Fruit fly (Drosophila melanogaster) whole organism, prepupa: Measurements from ENCODE around the gene Ctr1A.

Experiments used
- CG10631 ChIP-seq: fragments of 200-800 bp; sonication (Bioruptor generic); optimal IDR thresholded peaks from 2 replicates; lab custom pipeline; 2016; ENCODE audit warnings: missing biosample characterization, missing genetic modification characterization
- CG10669 ChIP-seq: fragments of 200-800 bp; sonication (Bioruptor generic); optimal IDR thresholded peaks from 3 replicates; lab custom pipeline; 2018; ENCODE audit warnings: missing biosample characterization, mild to moderate bottlenecking, missing genetic modification characterization, moderate library complexity
- CG11294 ChIP-seq: fragments of 200-800 bp; sonication (Bioruptor generic); IDR thresholded peaks from 2 replicates; pipeline ENCODE4 v1.3.6; 2022; ENCODE audit warnings: missing biosample characterization, missing genetic modification characterization
- CG11902 ChIP-seq: fragments of 200-800 bp; sonication (Bioruptor generic); optimal IDR thresholded peaks from 3 replicates; lab custom pipeline; 2016; ENCODE audit warnings: missing biosample characterization, missing genetic modification characterization
- CG1621 ChIP-seq: fragments of 200-800 bp; sonication (Bioruptor generic); optimal IDR thresholded peaks from 3 replicates; lab custom pipeline; 2018; ENCODE audit warnings: missing biosample characterization, mild to moderate bottlenecking, missing genetic modification characterization
- CG16779 ChIP-seq: fragments of 200-800 bp; sonication (Bioruptor generic); optimal IDR thresholded peaks from 3 replicates; lab custom pipeline; 2017; ENCODE audit warnings: missing biosample characterization, mild to moderate bottlenecking, missing genetic modification characterization
- CG31627 ChIP-seq: fragments of 200-800 bp; sonication (Bioruptor generic); optimal IDR thresholded peaks from 3 replicates; lab custom pipeline; 2016; ENCODE audit warnings: missing biosample characterization, missing genetic modification characterization
- CG34406 ChIP-seq: fragments of 200-800 bp; sonication (Bioruptor generic); optimal IDR thresholded peaks from 3 replicates; lab custom pipeline; 2016; ENCODE audit warnings: missing biosample characterization, missing genetic modification characterization
- CG3919 ChIP-seq: fragments of 200-800 bp; sonication (Bioruptor generic); optimal IDR thresholded peaks from 3 replicates; lab custom pipeline; 2016; ENCODE audit warnings: missing biosample characterization, missing genetic modification characterization
- CG4318 ChIP-seq: fragments of 200-800 bp; sonication (Bioruptor generic); optimal IDR thresholded peaks from 3 replicates; lab custom pipeline; 2017; ENCODE audit warnings: missing biosample characterization, mild to moderate bottlenecking, missing genetic modification characterization
- CG6163 ChIP-seq: fragments of 200-800 bp; sonication (Bioruptor generic); IDR thresholded peaks from 3 replicates; pipeline ENCODE4 v1.3.6; 2022; ENCODE audit warnings: missing biosample characterization, missing genetic modification characterization
- CG6276 ChIP-seq: fragments of 200-800 bp; sonication (Bioruptor generic); optimal IDR thresholded peaks from 2 replicates; lab custom pipeline; 2017; ENCODE audit warnings: missing biosample characterization, mild to moderate bottlenecking, missing genetic modification characterization
- CG6854 ChIP-seq: fragments of 200-800 bp; sonication (Bioruptor generic); optimal IDR thresholded peaks from 2 replicates; lab custom pipeline; 2017; ENCODE audit warnings: missing biosample characterization, mild to moderate bottlenecking, missing genetic modification characterization
- CG7368 ChIP-seq: fragments of 200-800 bp; sonication (Bioruptor generic); optimal IDR thresholded peaks from 3 replicates; lab custom pipeline; 2016; ENCODE audit warnings: missing biosample characterization, missing genetic modification characterization
- CG8119 ChIP-seq: fragments of 200-800 bp; sonication (Bioruptor generic); IDR thresholded peaks from 3 replicates; pipeline ENCODE4 v1.3.6; 2022; ENCODE audit warnings: missing biosample characterization, missing genetic modification characterization
- CG8319 ChIP-seq: fragments of 200-800 bp; sonication (Bioruptor generic); optimal IDR thresholded peaks from 3 replicates; lab custom pipeline; 2016; ENCODE audit warnings: missing biosample characterization, missing genetic modification characterization
- CG8632 ChIP-seq: fragments of 200-800 bp; sonication (Bioruptor generic); optimal IDR thresholded peaks from 3 replicates; lab custom pipeline; 2016; ENCODE audit warnings: missing biosample characterization, missing genetic modification characterization
- CG9139 ChIP-seq: fragments of 200-800 bp; sonication (Bioruptor generic); optimal IDR thresholded peaks from 3 replicates; lab custom pipeline; 2017; ENCODE audit warnings: missing biosample characterization, mild to moderate bottlenecking, missing genetic modification characterization
- Eip78C ChIP-seq: fragments of 200-800 bp; sonication (Bioruptor generic); peaks from one replicate; lab custom pipeline; 2016; ENCODE audit warnings: missing biosample characterization, missing genetic modification characterization
- Ets96B ChIP-seq: fragments of 200-800 bp; optimal IDR thresholded peaks from 2 replicates; lab custom pipeline; 2019; ENCODE audit warnings: missing biosample characterization, mild to moderate bottlenecking, missing genetic modification characterization, moderate library complexity
- Hr38 ChIP-seq: sonication (Bioruptor generic); optimal IDR thresholded peaks from 2 replicates; lab custom pipeline; 2016; ENCODE audit warnings: missing biosample characterization, missing genetic modification characterization
- Hr39 ChIP-seq: fragments of 200-800 bp; sonication (Bioruptor generic); optimal IDR thresholded peaks from 2 replicates; lab custom pipeline; 2016; ENCODE audit warnings: missing biosample characterization, missing genetic modification characterization
- Hr4 ChIP-seq: fragments of 200-800 bp; sonication (Bioruptor generic); optimal IDR thresholded peaks from 3 replicates; lab custom pipeline; 2016; ENCODE audit warnings: missing biosample characterization, missing genetic modification characterization
- Lpt ChIP-seq: fragments of 200-800 bp; sonication (Bioruptor generic); optimal IDR thresholded peaks from 3 replicates; lab custom pipeline; 2016; ENCODE audit warnings: missing biosample characterization, missing genetic modification characterization
- Met ChIP-seq: fragments of 200-800 bp; sonication (Bioruptor generic); optimal IDR thresholded peaks from 3 replicates; lab custom pipeline; 2016; ENCODE audit warnings: missing biosample characterization, missing genetic modification characterization
- OdsH ChIP-seq: fragments of 200-800 bp; sonication (Bioruptor generic); optimal IDR thresholded peaks from 3 replicates; lab custom pipeline; 2016; ENCODE audit warnings: missing biosample characterization, missing genetic modification characterization
- Smox ChIP-seq: fragments of 200-800 bp; sonication (Bioruptor generic); optimal IDR thresholded peaks from 3 replicates; lab custom pipeline; 2016; ENCODE audit warnings: missing biosample characterization, missing genetic modification characterization
- Sox102F ChIP-seq: fragments of 200-800 bp; sonication (Bioruptor generic); optimal IDR thresholded peaks from 2 replicates; lab custom pipeline; 2016; ENCODE audit warnings: missing biosample characterization, mild to moderate bottlenecking, missing genetic modification characterization
- Sox14 ChIP-seq: fragments of 200-800 bp; sonication (Bioruptor generic); optimal IDR thresholded peaks from 3 replicates; lab custom pipeline; 2016; ENCODE audit warnings: missing biosample characterization, missing genetic modification characterization
- Sox15 ChIP-seq: fragments of 200-800 bp; sonication (Bioruptor generic); optimal IDR thresholded peaks from 3 replicates; lab custom pipeline; 2016; ENCODE audit warnings: missing biosample characterization, missing genetic modification characterization
- cyc ChIP-seq: fragments of 200-800 bp; sonication (Bioruptor generic); optimal IDR thresholded peaks from 3 replicates; lab custom pipeline; 2016; ENCODE audit warnings: missing biosample characterization, missing genetic modification characterization
- dac ChIP-seq: fragments of 200-800 bp; sonication (Bioruptor generic); optimal IDR thresholded peaks from 2 replicates; lab custom pipeline; 2017; ENCODE audit warnings: missing biosample characterization, mild to moderate bottlenecking, missing genetic modification characterization
- dsx ChIP-seq: fragments of 200-800 bp; optimal IDR thresholded peaks from 3 replicates; lab custom pipeline; 2019; ENCODE audit warnings: missing biosample characterization, mild to moderate bottlenecking, missing genetic modification characterization, moderate library complexity; ENCODE audit not compliant: poor library complexity, severe bottlenecking
- eg ChIP-seq: fragments of 200-800 bp; sonication (Bioruptor generic); IDR thresholded peaks from 3 replicates; pipeline ENCODE4 v1.3.6; 2022; ENCODE audit warnings: missing biosample characterization, missing genetic modification characterization
- esn ChIP-seq: fragments of 200-800 bp; sonication (Bioruptor generic); optimal IDR thresholded peaks from 2 replicates; lab custom pipeline; 2016; ENCODE audit warnings: missing biosample characterization, mild to moderate bottlenecking, missing genetic modification characterization, moderate library complexity
- fd59A ChIP-seq: fragments of 200-800 bp; sonication (Bioruptor generic); optimal IDR thresholded peaks from 2 replicates; lab custom pipeline; 2017; ENCODE audit warnings: missing biosample characterization, mild to moderate bottlenecking, missing genetic modification characterization, missing genetic modification reagents
- fd85E ChIP-seq: fragments of 200-800 bp; sonication (Bioruptor generic); optimal IDR thresholded peaks from 3 replicates; lab custom pipeline; 2016; ENCODE audit warnings: missing biosample characterization, missing genetic modification characterization
- fkh ChIP-seq: fragments of 200-800 bp; sonication (Bioruptor generic); optimal IDR thresholded peaks from 3 replicates; lab custom pipeline; 2017; ENCODE audit warnings: missing biosample characterization, mild to moderate bottlenecking, missing genetic modification characterization, moderate library complexity
- lz ChIP-seq: fragments of 200-800 bp; sonication (Bioruptor generic); optimal IDR thresholded peaks from 3 replicates; lab custom pipeline; 2016; ENCODE audit warnings: missing biosample characterization, missing genetic modification characterization
- net ChIP-seq: fragments of 200-800 bp; sonication (Bioruptor generic); optimal IDR thresholded peaks from 3 replicates; lab custom pipeline; 2016; ENCODE audit warnings: missing biosample characterization, missing genetic modification characterization
- pdm3 ChIP-seq: fragments of 200-800 bp; sonication (Bioruptor generic); optimal IDR thresholded peaks from 3 replicates; lab custom pipeline; 2016; ENCODE audit warnings: missing biosample characterization, missing genetic modification characterization
- salr ChIP-seq, 2 experiments: fragments of 200-800 bp; sonication (Bioruptor generic); optimal IDR thresholded peaks; 3 replicates each; lab custom pipeline; 2016 to 2018; ENCODE audit warnings: missing biosample characterization in 2 of 2, missing genetic modification characterization in 2 of 2, mild to moderate bottlenecking in 1 of 2
- spab ChIP-seq: fragments of 200-800 bp; sonication (Bioruptor generic); optimal IDR thresholded peaks from 2 replicates; lab custom pipeline; 2017; ENCODE audit warnings: missing biosample characterization, mild to moderate bottlenecking, missing genetic modification characterization, missing genetic modification reagents
- ss ChIP-seq, 2 experiments: fragments of 200-800 bp; sonication (Bioruptor generic); optimal IDR thresholded peaks; 2 replicates in 1 of 2; 3 replicates in 1 of 2; lab custom pipeline; 2017 to 2018; ENCODE audit warnings: mild to moderate bottlenecking in 2 of 2, missing biosample characterization in 2 of 2, missing genetic modification characterization in 2 of 2, moderate library complexity in 1 of 2
- svp ChIP-seq: fragments of 200-800 bp; sonication (Bioruptor generic); peaks from one replicate; lab custom pipeline; 2016; ENCODE audit warnings: missing biosample characterization, missing genetic modification characterization
- topi ChIP-seq: fragments of 200-800 bp; sonication (Bioruptor generic); optimal IDR thresholded peaks from 3 replicates; lab custom pipeline; 2016; ENCODE audit warnings: missing biosample characterization, missing genetic modification characterization

The Ctr1A gene

dm6 chrX:6694979-6695388, 33.5 kb downstream of the Ctr1A start, which contains the start of gene CG14442 (continued):
- peak; percentile 60 for TF ChIP-seq lz
- no peak for TF ChIP-seq spab (GFP tag; lab: Kevin White, UChicago)
- TF ChIP-seq eg (GFP tag; lab: Robert Waterston, UW), result peak; percentile 59
- no peak for TF ChIP-seq CG34406 (GFP tag; lab: Kevin White, UChicago)
- no peak for TF ChIP-seq dsx (GFP tag; lab: Kevin White, UChicago)
- TF ChIP-seq fd85E (GFP tag; lab: Kevin White, UChicago), result no peak
- TF ChIP-seq CG6163 (GFP tag; lab: Robert Waterston, UW), result no peak; the same call in 2 of the 3 replicates
- TF ChIP-seq CG8632 (GFP tag; lab: Kevin White, UChicago), result peak; percentile 20
- no peak for TF ChIP-seq CG4318
- peak; percentile 52 for TF ChIP-seq Smox (GFP tag; lab: Kevin White, UChicago)
- peak; percentile 37 for TF ChIP-seq Hr4 (GFP tag; lab: Kevin White, UChicago)
- TF ChIP-seq ss (GFP tag; optimal IDR thresholded peaks at IDR 0.05; lab: Kevin White, UChicago), result no peak
- no peak for TF ChIP-seq salr (GFP tag; optimal IDR thresholded peaks at IDR 0.05; lab: Kevin White, UChicago)
- TF ChIP-seq esn (GFP tag; lab: Kevin White, UChicago), result peak; percentile 49
- TF ChIP-seq CG11294, result no peak
- no peak for TF ChIP-seq fkh
- TF ChIP-seq OdsH (GFP tag; lab: Kevin White, UChicago), result no peak
- TF ChIP-seq net (GFP tag; lab: Kevin White, UChicago), result no peak
- TF ChIP-seq Sox15 (GFP tag; lab: Kevin White, UChicago), result peak; percentile 14
- TF ChIP-seq CG6276 (GFP tag; lab: Kevin White, UChicago), result no peak
- TF ChIP-seq dac (GFP tag; lab: Kevin White, UChicago), result no peak
- no peak for TF ChIP-seq CG8119 (GFP tag; lab: Robert Waterston, UW)
- TF ChIP-seq fd59A (GFP tag; lab: Kevin White, UChicago), result no peak
- TF ChIP-seq topi (GFP tag; lab: Kevin White, UChicago), result peak; percentile 44
- TF ChIP-seq Sox102F, result no peak
- TF ChIP-seq CG11902 (GFP tag; lab: Kevin White, UChicago), result no peak
- TF ChIP-seq Hr39 (GFP tag; lab: Kevin White, UChicago), result peak; percentile 47
- no peak for TF ChIP-seq CG16779 (tag; lab: Kevin White, UChicago)
- peak; percentile 30 for TF ChIP-seq CG3919
- no peak for TF ChIP-seq Sox14 (GFP tag; lab: Kevin White, UChicago)

dm6 chrX:6696467-6696866, 35.0 kb downstream of the Ctr1A start:
- TF ChIP-seq CG3919 (peak; percentile 77), net (GFP tag; lab: Kevin White, UChicago) (peak; percentile 76), dsx (GFP tag; lab: Kevin White, UChicago) (peak; percentile 68), svp (GFP tag; lab: Kevin White, UChicago) (peak; percentile 87), Met (GFP tag; lab: Kevin White, UChicago) (peak; percentile 86), OdsH (GFP tag; lab: Kevin White, UChicago) (peak; percentile 80), spab (GFP tag; lab: Kevin White, UChicago) (peak; percentile 66), CG10631 (peak; percentile 70), CG1621 (tag; lab: Kevin White, UChicago) (peak; percentile 55), Ets96B (tag; lab: Kevin White, UChicago) (peak; percentile 64), Hr38 (GFP tag; lab: Kevin White, UChicago) (no peak), CG31627 (GFP tag; lab: Kevin White, UChicago) (peak; percentile 72), CG8119 (GFP tag; lab: Robert Waterston, UW) (peak; percentile 85), CG9139 (peak; percentile 61), CG34406 (GFP tag; lab: Kevin White, UChicago) (peak; percentile 73), ss (GFP tag; optimal IDR thresholded peaks at IDR 0.05; lab: Kevin White, UChicago) (peak; percentile 73 to 83), esn (GFP tag; lab: Kevin White, UChicago) (peak; percentile 86), CG10669 (GFP tag; lab: Kevin White, UChicago) (peak; percentile 71), CG8319 (GFP tag; lab: Kevin White, UChicago) (peak; percentile 37), eg (GFP tag; lab: Robert Waterston, UW) (peak; percentile 82), Sox102F (peak; percentile 85), CG16779 (tag; lab: Kevin White, UChicago) (peak; percentile 64), Eip78C (GFP tag; lab: Kevin White, UChicago) (peak; percentile 95), fkh (no peak), Hr39 (GFP tag; lab: Kevin White, UChicago) (peak; percentile 73), pdm3 (GFP tag; lab: Kevin White, UChicago) (peak; percentile 80), Smox (GFP tag; lab: Kevin White, UChicago) (peak; percentile 82), Lpt (GFP tag; lab: Kevin White, UChicago) (peak; percentile 64), CG4318 (no peak), salr (GFP tag; optimal IDR thresholded peaks at IDR 0.05; lab: Kevin White, UChicago) (peak; percentile 25 to 33), topi (GFP tag; lab: Kevin White, UChicago) (peak; percentile 82), cyc (GFP tag; lab: Kevin White, UChicago) (peak; percentile 69), CG6854 (GFP tag; lab: Kevin White, UChicago) (peak; percentile 58), fd85E (GFP tag; lab: Kevin White, UChicago) (peak; percentile 14), Hr4 (GFP tag; lab: Kevin White, UChicago) (peak; percentile 68), CG7368 (GFP tag; lab: Kevin White, UChicago) (peak; percentile 67), fd59A (GFP tag; lab: Kevin White, UChicago) (peak; percentile 68), CG6163 (GFP tag; lab: Robert Waterston, UW) (peak; percentile 82), Sox14 (GFP tag; lab: Kevin White, UChicago) (peak; percentile 79)
